Worm (Caenorhabditis elegans): Measurements from ENCODE around the gene nlg-1.

DNA sequence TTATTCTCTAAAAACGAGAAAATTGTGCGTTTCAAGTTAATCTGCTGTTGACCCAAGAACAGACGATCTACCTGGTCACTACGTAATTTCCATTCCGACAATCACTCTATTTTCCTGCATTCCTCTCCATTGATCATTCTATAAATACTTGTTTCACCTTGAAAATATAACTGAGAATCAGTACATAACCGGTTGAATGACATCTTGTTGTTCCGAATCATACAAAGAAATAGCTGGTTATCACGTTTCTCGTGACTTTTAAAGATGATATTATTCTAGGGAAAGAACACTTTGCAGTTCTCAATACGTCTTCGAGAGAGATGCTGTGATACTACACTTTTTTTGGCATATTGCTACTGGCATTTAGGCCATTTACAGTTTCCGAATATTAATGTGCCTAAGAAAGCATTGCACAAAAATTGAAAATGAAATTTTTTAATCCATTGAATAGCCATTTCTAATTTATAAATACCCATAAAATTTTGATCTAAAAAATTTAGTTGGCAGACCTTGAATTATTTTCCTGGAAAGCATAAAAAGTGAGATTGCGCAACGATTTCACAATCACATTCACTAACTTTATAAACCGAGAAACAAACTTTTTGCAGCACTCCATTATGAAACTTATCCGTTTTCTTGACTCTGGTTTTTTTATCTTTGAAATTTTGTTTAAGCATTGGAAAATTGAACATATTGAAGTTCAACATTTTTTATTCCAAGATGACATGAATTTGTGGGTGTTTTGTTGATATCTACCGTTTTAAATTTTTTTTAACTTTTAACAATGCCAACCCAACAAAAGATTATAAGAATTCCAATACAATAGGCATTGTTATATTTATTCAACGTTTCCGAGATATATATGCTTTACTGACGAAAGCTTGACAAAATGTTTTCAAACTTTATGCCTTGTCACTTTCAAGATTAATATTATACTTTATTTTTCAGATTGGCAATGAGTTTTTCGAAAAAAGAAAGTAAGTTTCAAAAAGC lies 33.0 kb upstream of the nlg-1 start, which contains the start of gene C04A11.5:
- peak in 1 of 2 experiments; percentile 30 for TF ChIP-seq unc-62 (GFP tag; optimal IDR thresholded peaks at IDR 0.05 in 1 of 2)
- no peak for TF ChIP-seq unc-62 (tag; optimal IDR thresholded peaks at IDR 0.05)
- no peak for TF ChIP-seq nhr-10 (tag; optimal IDR thresholded peaks at IDR 0.05)
- no peak for TF ChIP-seq gei-8 (GFP tag; optimal IDR thresholded peaks at IDR 0.05)
- no peak for TF ChIP-seq fkh-10 (GFP tag; optimal IDR thresholded peaks at IDR 0.05)
